Worm (Caenorhabditis elegans) whole organism, L4/young adult: ENCODE results near the gene mrps-18.C.

Experiments
- W03F9.2 ChIP-seq: fragments of 150-350 bp; optimal IDR thresholded peaks from 2 replicates; lab custom pipeline; 2014; ENCODE audit warnings: missing biosample characterization, missing genetic modification characterization
- him-1 ChIP-seq: sonication (generic microtip); optimal IDR thresholded peaks from 2 replicates; lab custom pipeline; 2016; ENCODE audit warnings: missing genotype, missing genetic modification reagents, missing genetic modification characterization, missing compliant biosample characterization

ce11 chrII:6772482-6772881 lies 36.5 kb downstream of the mrps-18.C start:
- TF ChIP-seq him-1 (tag; lab: Kevin White, UChicago) (no peak), W03F9.2 (tag; lab: Kevin White, UChicago) (no peak)
